Worm (Caenorhabditis elegans): ENCODE data around the gene F46F2.5.
A peak's percentile ranks its signal among the peaks of the same experiment; 100 is the strongest.

F46F2.5 gene

DNA sequence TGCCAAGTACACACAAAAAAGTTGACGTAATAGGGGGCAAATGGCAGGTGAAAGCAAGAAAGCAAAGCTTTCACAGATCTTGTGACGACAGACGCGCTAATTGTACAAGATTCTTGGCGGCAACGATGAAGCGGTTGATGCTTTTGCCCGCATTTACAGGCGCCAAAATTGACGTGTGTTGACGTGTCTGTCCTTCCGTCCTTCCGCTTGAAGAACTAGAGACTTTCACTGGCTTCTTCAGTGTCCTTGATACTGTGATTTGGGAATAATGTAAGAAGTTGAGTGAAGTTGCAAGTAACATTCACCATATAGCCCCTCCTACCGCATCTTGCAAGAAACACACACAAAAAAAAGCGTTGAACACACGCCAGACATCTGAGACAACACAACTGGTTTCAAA lies 21.2 kb downstream of the F46F2.5 start, which contains the start of gene jud-4:
Gene jud-4 (plus strand): TSS at position 376 of the 400 bp plus-strand sequence.
- TF ChIP-seq hnd-1 (tag; optimal IDR thresholded peaks at IDR 0.05) (no peak), pes-1 (GFP tag; IDR thresholded peaks at IDR 0.05) (no peak), sea-1 (GFP tag; conservative IDR thresholded peaks at IDR 0.05) (no peak), aly-1 (tag; optimal IDR thresholded peaks at IDR 0.05) (no peak), ama-1 (optimal IDR thresholded peaks at IDR 0.05) (no peak), hmbx-1 (tag; optimal IDR thresholded peaks at IDR 0.05) (no peak), ceh-36 (tag; optimal IDR thresholded peaks at IDR 0.05) (no peak), F13C5.2 (tag; optimal IDR thresholded peaks at IDR 0.05) (no peak), B0310.2 (tag; optimal IDR thresholded peaks at IDR 0.05) (no peak), hmg-4 (GFP tag; optimal IDR thresholded peaks at IDR 0.05) (no peak), scrt-1 (GFP tag; IDR thresholded peaks at IDR 0.05) (no peak), ets-7 (tag; optimal IDR thresholded peaks at IDR 0.05) (no peak), flt-1 (GFP tag; IDR thresholded peaks at IDR 0.05) (no peak)

DNA sequence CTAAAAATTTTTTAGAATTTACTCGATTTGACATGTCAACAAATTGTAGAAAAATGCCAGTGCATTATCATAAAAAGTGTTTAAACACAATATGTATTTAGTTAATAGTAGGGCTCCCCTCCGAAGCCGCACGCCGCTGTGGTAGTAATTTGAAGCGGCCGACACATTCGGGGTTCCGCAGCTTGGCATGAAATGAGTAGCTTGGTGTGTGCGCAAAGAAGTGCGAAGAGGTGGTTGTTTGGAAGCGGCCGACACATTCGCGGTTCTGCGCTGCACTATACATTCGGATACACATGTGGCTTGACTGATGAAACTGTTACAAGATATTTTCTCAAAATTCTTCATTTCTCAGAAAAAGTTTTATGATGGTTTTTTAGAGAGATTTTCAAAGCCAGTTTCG lies 23.0 kb downstream of the F46F2.5 start:
- TF ChIP-seq tbx-37 (GFP tag; conservative IDR thresholded peaks at IDR 0.05) (no peak), ama-1 (optimal IDR thresholded peaks at IDR 0.05) (no peak), sea-1 (GFP tag; conservative IDR thresholded peaks at IDR 0.05) (no peak), hmg-4 (GFP tag; optimal IDR thresholded peaks at IDR 0.05) (no peak)

- TF ChIP-seq F13C5.2 (tag; optimal IDR thresholded peaks at IDR 0.05) = peak; percentile 64
- TF ChIP-seq hmbx-1 (tag; optimal IDR thresholded peaks at IDR 0.05) = peak; percentile 37
- TF ChIP-seq ama-1 (optimal IDR thresholded peaks at IDR 0.05) = no peak
- TF ChIP-seq aly-1 (tag; optimal IDR thresholded peaks at IDR 0.05) = peak; percentile 85
- peak; percentile 77 for TF ChIP-seq flt-1 (GFP tag; IDR thresholded peaks at IDR 0.05)
- TF ChIP-seq B0310.2 (tag; optimal IDR thresholded peaks at IDR 0.05) = peak; percentile 77
- peak; percentile 78 for TF ChIP-seq hmg-4 (GFP tag; optimal IDR thresholded peaks at IDR 0.05)
- TF ChIP-seq sea-1 (GFP tag; conservative IDR thresholded peaks at IDR 0.05) = peak; percentile 84
- peak; percentile 75 for TF ChIP-seq ceh-36 (tag; optimal IDR thresholded peaks at IDR 0.05)
- TF ChIP-seq hnd-1 (tag; optimal IDR thresholded peaks at IDR 0.05) = peak; percentile 55
- TF ChIP-seq tbx-37 (GFP tag; conservative IDR thresholded peaks at IDR 0.05) = peak; percentile 79
- peak; percentile 69 for TF ChIP-seq ceh-13 (GFP tag; optimal IDR thresholded peaks at IDR 0.05)
- no peak for TF ChIP-seq tra-4 (tag; optimal IDR thresholded peaks at IDR 0.05)
- TF ChIP-seq ets-7 (tag; optimal IDR thresholded peaks at IDR 0.05) = peak; percentile 27
- peak; percentile 85 for TF ChIP-seq tbx-11 (GFP tag; IDR thresholded peaks at IDR 0.05)
- peak; percentile 87 for TF ChIP-seq pes-1 (GFP tag; IDR thresholded peaks at IDR 0.05)
- TF ChIP-seq scrt-1 (GFP tag; IDR thresholded peaks at IDR 0.05) = peak; percentile 86
Measured at ce11 chrX:15297396-15297827, 34.9 kb downstream of the F46F2.5 start.

- TF ChIP-seq F13C5.2 (tag; optimal IDR thresholded peaks at IDR 0.05) (no peak), sea-1 (GFP tag; conservative IDR thresholded peaks at IDR 0.05) (no peak), scrt-1 (GFP tag; IDR thresholded peaks at IDR 0.05) (no peak)
Measured at ce11 chrX:15300002-15300401, 37.5 kb downstream of the F46F2.5 start.

DNA sequence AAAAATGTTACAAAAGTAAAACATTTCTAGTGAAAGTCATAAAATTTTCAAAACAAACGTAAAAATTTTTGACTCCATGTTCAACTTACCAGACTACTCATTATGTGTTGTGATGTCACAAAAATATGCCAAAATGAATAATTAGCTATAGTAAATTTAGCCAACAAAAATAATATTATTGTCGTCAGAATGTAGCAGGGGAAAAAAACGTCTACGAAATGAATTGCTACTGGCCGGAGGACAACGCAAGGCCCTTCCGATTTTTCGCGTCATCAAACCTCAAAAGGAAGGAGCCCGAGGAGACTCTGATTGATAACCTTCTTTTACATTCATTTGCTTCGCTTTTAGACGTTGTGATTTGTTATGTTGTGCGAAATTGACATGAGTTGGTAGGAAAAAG lies 40.3 kb downstream of the F46F2.5 start, which contains the start of gene ser-2:
Gene ser-2 (minus strand): TSS at position 101 of the 400 bp plus-strand sequence.
- TF ChIP-seq pes-1 (GFP tag; IDR thresholded peaks at IDR 0.05) (no peak), hnd-1 (tag; optimal IDR thresholded peaks at IDR 0.05) (no peak), aly-1 (tag; optimal IDR thresholded peaks at IDR 0.05) (no peak), hmbx-1 (tag; optimal IDR thresholded peaks at IDR 0.05) (no peak), flt-1 (GFP tag; IDR thresholded peaks at IDR 0.05) (no peak), ets-7 (tag; optimal IDR thresholded peaks at IDR 0.05) (no peak), ama-1 (optimal IDR thresholded peaks at IDR 0.05) (no peak), B0310.2 (tag; optimal IDR thresholded peaks at IDR 0.05) (no peak), scrt-1 (GFP tag; IDR thresholded peaks at IDR 0.05) (no peak), tra-4 (tag; optimal IDR thresholded peaks at IDR 0.05) (no peak), ceh-36 (tag; optimal IDR thresholded peaks at IDR 0.05) (no peak), hmg-4 (GFP tag; optimal IDR thresholded peaks at IDR 0.05) (no peak), ceh-13 (GFP tag; optimal IDR thresholded peaks at IDR 0.05) (no peak), sea-1 (GFP tag; conservative IDR thresholded peaks at IDR 0.05) (no peak), tbx-37 (GFP tag; conservative IDR thresholded peaks at IDR 0.05) (no peak), F13C5.2 (tag; optimal IDR thresholded peaks at IDR 0.05) (no peak), tbx-11 (GFP tag; IDR thresholded peaks at IDR 0.05) (no peak)

DNA sequence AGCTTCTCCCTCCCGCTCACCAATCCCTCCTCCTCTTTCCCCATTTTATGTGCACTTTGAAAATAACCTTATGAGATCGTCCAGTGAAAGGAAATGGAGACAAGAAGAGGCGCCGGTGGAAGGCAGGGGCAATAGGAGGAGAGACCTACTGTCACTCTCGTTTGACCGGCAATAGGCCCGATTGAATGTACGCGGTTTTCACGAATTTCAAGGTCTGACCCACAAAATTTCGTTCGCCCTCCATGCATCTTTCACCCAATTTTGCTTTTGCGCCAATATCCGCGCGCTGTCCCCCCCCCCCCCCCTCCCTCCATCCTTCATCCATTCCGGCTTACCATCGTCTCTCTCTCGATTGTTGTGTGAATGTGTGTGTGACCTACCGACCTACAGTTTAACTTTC lies 45.2 kb downstream of the F46F2.5 start:
- TF ChIP-seq hmbx-1 (tag; optimal IDR thresholded peaks at IDR 0.05) (no peak), ceh-36 (tag; optimal IDR thresholded peaks at IDR 0.05) (no peak), hmg-4 (GFP tag; optimal IDR thresholded peaks at IDR 0.05) (peak; percentile 3), tbx-37 (GFP tag; conservative IDR thresholded peaks at IDR 0.05) (no peak)

DNA sequence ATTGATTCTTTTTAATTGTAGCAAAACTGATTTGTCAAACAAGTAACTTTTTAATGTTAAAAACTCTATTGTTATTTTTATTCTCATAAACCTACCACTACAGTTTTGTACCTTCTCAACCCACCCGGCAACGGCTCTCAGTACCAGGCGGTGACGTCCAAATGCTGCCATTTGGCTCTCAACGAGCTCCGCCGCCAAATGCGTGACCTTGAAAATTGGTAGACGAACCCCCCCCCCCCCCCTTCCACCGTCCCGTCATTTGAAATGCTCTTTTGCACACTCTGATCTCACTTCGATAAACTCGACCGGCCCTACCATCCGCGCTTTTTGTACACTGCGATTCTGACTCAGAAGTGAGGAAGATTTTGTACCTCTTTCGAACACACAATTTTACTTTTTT lies 46.2 kb downstream of the F46F2.5 start:
- no peak for TF ChIP-seq ceh-36 (tag; optimal IDR thresholded peaks at IDR 0.05)
- no peak for TF ChIP-seq F13C5.2 (tag; optimal IDR thresholded peaks at IDR 0.05)

ce11 chrX:15309138-15309537 lies 46.6 kb downstream of the F46F2.5 start, which contains the start of gene nhr-91:
TSS of gene nhr-91 (plus strand) at chrX:15309369.
- no peak for TF ChIP-seq ceh-13 (GFP tag; optimal IDR thresholded peaks at IDR 0.05)
- TF ChIP-seq tbx-37 (GFP tag; conservative IDR thresholded peaks at IDR 0.05) = no peak

DNA sequence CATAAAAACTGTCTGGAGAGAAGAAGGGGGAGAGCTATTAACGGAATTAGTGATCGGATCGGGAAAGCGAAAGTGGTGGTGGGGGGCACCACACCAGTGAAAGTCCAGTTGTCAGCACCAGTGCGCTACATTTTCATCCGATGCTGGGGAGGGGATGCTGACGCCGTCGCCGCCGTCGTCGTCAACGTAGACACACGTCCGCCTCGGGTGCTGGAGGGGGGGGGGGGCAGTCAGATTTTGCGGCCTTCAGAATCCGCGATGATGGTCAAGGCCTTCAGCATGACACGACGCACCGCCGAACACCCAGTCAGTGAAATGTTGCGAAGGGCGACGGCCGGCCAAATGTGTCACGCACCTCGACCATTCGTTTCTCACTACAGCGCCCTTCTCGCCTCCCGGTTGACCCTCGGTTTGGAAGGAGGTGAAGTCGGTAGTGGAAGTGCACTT lies 47.8 kb downstream of the F46F2.5 start:
- TF ChIP-seq sea-1 (GFP tag; conservative IDR thresholded peaks at IDR 0.05) = no peak
- TF ChIP-seq hmg-4 (GFP tag; optimal IDR thresholded peaks at IDR 0.05) = peak; percentile 19

Data from whole organism, early embryonic.